Worm (Caenorhabditis elegans): ENCODE data around the gene sar-1.
A peak's percentile ranks its signal among the peaks of the same experiment; 100 is the strongest.

Gene sar-1

DNA sequence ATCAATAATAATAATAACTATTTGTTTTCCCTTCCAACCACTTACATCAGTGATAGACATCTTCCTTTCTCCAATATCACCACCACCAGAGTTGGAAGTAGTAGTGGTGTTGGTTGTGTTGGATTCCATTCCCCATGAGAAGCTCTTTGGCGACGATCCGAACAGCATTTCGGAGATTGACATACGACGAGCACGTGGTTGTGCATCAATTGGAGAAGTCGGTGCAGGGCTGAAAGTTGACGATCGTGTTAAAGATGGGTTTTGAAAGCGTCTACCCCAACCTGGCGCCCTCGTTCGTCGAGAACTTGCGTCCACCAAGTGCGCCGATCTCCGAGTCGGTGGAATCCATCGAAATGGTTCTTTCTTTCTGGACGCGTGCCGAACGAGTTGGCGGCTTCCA, 44.1 kb downstream of the sar-1 start:
- TF ChIP-seq ztf-23 (GFP tag; IDR thresholded peaks at IDR 0.05) (no peak), T22C8.4 (GFP tag; IDR thresholded peaks at IDR 0.05) (no peak), med-1 (GFP tag; optimal IDR thresholded peaks at IDR 0.05; ENCODE audit: insufficient read depth) (no peak), cog-1 (tag; optimal IDR thresholded peaks at IDR 0.05) (no peak), flt-1 (GFP tag; IDR thresholded peaks at IDR 0.05) (no peak), ztf-29 (GFP tag; IDR thresholded peaks at IDR 0.05) (no peak), ref-1 (GFP tag; conservative IDR thresholded peaks at IDR 0.05) (no peak), tab-1 (GFP tag; IDR thresholded peaks at IDR 0.05) (no peak), klf-2 (GFP tag; conservative IDR thresholded peaks at IDR 0.05) (no peak)

- TF ChIP-seq ztf-29 (GFP tag; IDR thresholded peaks at IDR 0.05) (0 out of 2 replicates have a peak, but pooled peaks have one; percentile 17), tab-1 (GFP tag; IDR thresholded peaks at IDR 0.05) (no peak), cog-1 (tag; optimal IDR thresholded peaks at IDR 0.05) (no peak), flt-1 (GFP tag; IDR thresholded peaks at IDR 0.05) (no peak)
Measured at ce11 chrIV:4468046-4468727, 44.9 kb downstream of the sar-1 start.

- TF ChIP-seq flt-1 (GFP tag; IDR thresholded peaks at IDR 0.05) (no peak), klf-2 (GFP tag; conservative IDR thresholded peaks at IDR 0.05) (no peak), ztf-23 (GFP tag; IDR thresholded peaks at IDR 0.05) (no peak), med-1 (GFP tag; optimal IDR thresholded peaks at IDR 0.05; ENCODE audit: insufficient read depth) (no peak), T22C8.4 (GFP tag; IDR thresholded peaks at IDR 0.05) (no peak), ztf-29 (GFP tag; IDR thresholded peaks at IDR 0.05) (no peak), cog-1 (tag; optimal IDR thresholded peaks at IDR 0.05) (no peak), tab-1 (GFP tag; IDR thresholded peaks at IDR 0.05) (no peak)
Measured at ce11 chrIV:4465184-4465583, 47.9 kb downstream of the sar-1 start, which contains the start of gene M01H9.5. M01H9.5 (plus strand) TSS chrIV:4465484.

ce11 chrIV:4463132-4463531, 50.0 kb downstream of the sar-1 start, which contains the start of gene M01H9.2:
M01H9.2 (minus strand) TSS chrIV:4463232.
- TF ChIP-seq cog-1 (tag; optimal IDR thresholded peaks at IDR 0.05), result no peak
- TF ChIP-seq med-1 (GFP tag; optimal IDR thresholded peaks at IDR 0.05; ENCODE audit: insufficient read depth), result no peak
- TF ChIP-seq klf-2 (GFP tag; conservative IDR thresholded peaks at IDR 0.05), result no peak
- TF ChIP-seq T22C8.4 (GFP tag; IDR thresholded peaks at IDR 0.05), result no peak
- no peak for TF ChIP-seq tab-1 (GFP tag; IDR thresholded peaks at IDR 0.05)
- no peak for TF ChIP-seq ztf-23 (GFP tag; IDR thresholded peaks at IDR 0.05)
- TF ChIP-seq ref-1 (GFP tag; conservative IDR thresholded peaks at IDR 0.05), result no peak
- TF ChIP-seq ztf-29 (GFP tag; IDR thresholded peaks at IDR 0.05), result no peak
- no peak for TF ChIP-seq flt-1 (GFP tag; IDR thresholded peaks at IDR 0.05)
